Worm (Caenorhabditis elegans) whole organism, young adult: ENCODE results near the gene Y42H9AR.5.
A peak's percentile ranks its signal among the peaks of the same experiment; 100 is the strongest.

Experiments
- C06A6.2 ChIP-seq: fragments of 200-800 bp; sonication (Bioruptor generic); conservative IDR thresholded peaks from 2 replicates; pipeline ENCODE4 v1.3.6; 2022; ENCODE audit warnings: missing genetic modification characterization, missing compliant biosample characterization
- C17E4.6 ChIP-seq: fragments of 200-800 bp; sonication (Bioruptor generic); IDR thresholded peaks from 2 replicates; pipeline ENCODE4 v1.3.6; 2022; ENCODE audit warnings: missing genetic modification reagents, missing genetic modification characterization, missing compliant biosample characterization
- F55B11.4 ChIP-seq: sonication (generic microtip); optimal IDR thresholded peaks from 2 replicates; lab custom pipeline; 2016; ENCODE audit warnings: missing compliant biosample characterization, missing genetic modification characterization, borderline replicate concordance; ENCODE audit not compliant: insufficient read depth
- F57C9.4 ChIP-seq: sonication (generic microtip); optimal IDR thresholded peaks from 2 replicates; lab custom pipeline; 2017; ENCODE audit warnings: mild to moderate bottlenecking, missing genetic modification characterization, missing compliant biosample characterization
- K11D2.4 ChIP-seq: fragments of 200-800 bp; sonication (Bioruptor generic); IDR thresholded peaks from 2 replicates; pipeline ENCODE4 v1.3.6; 2022; ENCODE audit warnings: missing genetic modification reagents, missing genetic modification characterization, missing compliant biosample characterization
- K12H6.12 ChIP-seq: fragments of 200-800 bp; sonication (Bioruptor generic); optimal IDR thresholded peaks from 2 replicates; lab custom pipeline; 2018; ENCODE audit warnings: mild to moderate bottlenecking, missing genetic modification characterization, missing compliant biosample characterization
- T07F8.4 ChIP-seq: sonication (generic microtip); optimal IDR thresholded peaks from 2 replicates; lab custom pipeline; 2016; ENCODE audit warnings: mild to moderate bottlenecking, missing genetic modification characterization, moderate library complexity, missing compliant biosample characterization
- T26A5.8 ChIP-seq: sonication (generic microtip); optimal IDR thresholded peaks from 2 replicates; lab custom pipeline; 2016; ENCODE audit warnings: missing genetic modification characterization, missing compliant biosample characterization
- Y56A3A.18 ChIP-seq: fragments of 200-800 bp; sonication (Bioruptor generic); IDR thresholded peaks from 2 replicates; pipeline ENCODE4 v1.3.6; 2022; ENCODE audit warnings: missing genetic modification reagents, missing genetic modification characterization, missing compliant biosample characterization
- Y79H2A.3 ChIP-seq: fragments of 200-800 bp; sonication (Bioruptor generic); conservative IDR thresholded peaks from 2 replicates; pipeline ENCODE4 v1.3.6; 2022; ENCODE audit warnings: missing genetic modification reagents, missing genetic modification characterization, missing compliant biosample characterization
- ama-1 ChIP-seq, 3 experiments: fragments of 150-350 bp in 1 of 3; sonication (generic microtip) in 2 of 3; optimal IDR thresholded peaks; 2 replicates each; lab custom pipeline; 2014 to 2018; ENCODE audit warnings: missing biosample characterization in 2 of 3, missing genetic modification characterization in 2 of 3, missing genetic modification reagents in 2 of 3
- attf-5 ChIP-seq: fragments of 200-800 bp; sonication (Bioruptor generic); optimal IDR thresholded peaks from 2 replicates; lab custom pipeline; 2018; ENCODE audit warnings: mild to moderate bottlenecking, missing genetic modification characterization, missing compliant biosample characterization
- attf-6 ChIP-seq: fragments of 200-800 bp; sonication (Bioruptor generic); IDR thresholded peaks from 2 replicates; pipeline ENCODE4 v1.3.6; 2022; ENCODE audit warnings: missing genetic modification reagents, missing genetic modification characterization, missing compliant biosample characterization
- bed-2 ChIP-seq: fragments of 200-800 bp; sonication (Bioruptor generic); IDR thresholded peaks from 2 replicates; pipeline ENCODE4 v1.3.6; 2022; ENCODE audit warnings: missing genetic modification reagents, missing genetic modification characterization, missing compliant biosample characterization
- ccch-3 ChIP-seq: fragments of 200-800 bp; sonication (Bioruptor generic); optimal IDR thresholded peaks from 2 replicates; lab custom pipeline; 2018; ENCODE audit warnings: mild to moderate bottlenecking, missing genetic modification characterization, missing compliant biosample characterization
- cebp-1 ChIP-seq, 2 experiments: fragments of 200-800 bp in 1 of 2; sonication (Bioruptor generic) in 1 of 2; sonication (generic microtip) in 1 of 2; IDR thresholded peaks in 1 of 2; optimal IDR thresholded peaks in 1 of 2; 2 replicates each; pipeline versions ENCODE4 v1.3.6 to Lab custom; 2017 to 2022; ENCODE audit warnings: missing compliant biosample characterization in 2 of 2, missing genetic modification characterization in 2 of 2, mild to moderate bottlenecking in 1 of 2, missing genetic modification reagents in 1 of 2, moderate library complexity in 1 of 2
- ceh-100 ChIP-seq: fragments of 200-800 bp; sonication (Bioruptor generic); IDR thresholded peaks from 2 replicates; pipeline ENCODE4 v1.3.6; 2022; ENCODE audit warnings: missing genetic modification reagents, missing genetic modification characterization, missing compliant biosample characterization
- ceh-27 ChIP-seq: fragments of 200-800 bp; sonication (Bioruptor generic); optimal IDR thresholded peaks from 2 replicates; lab custom pipeline; 2018; ENCODE audit warnings: mild to moderate bottlenecking, missing genetic modification characterization, moderate library complexity, missing compliant biosample characterization
- chd-7 ChIP-seq: sonication (generic microtip); optimal IDR thresholded peaks from 2 replicates; lab custom pipeline; 2016; ENCODE audit warnings: mild to moderate bottlenecking, missing genetic modification characterization, moderate library complexity, missing compliant biosample characterization
- dox-1 ChIP-seq: fragments of 200-800 bp; sonication (Bioruptor generic); IDR thresholded peaks from 2 replicates; pipeline ENCODE4 v1.3.6; 2022; ENCODE audit warnings: missing genetic modification reagents, missing genetic modification characterization, missing compliant biosample characterization
- dpff-1 ChIP-seq: sonication (generic microtip); optimal IDR thresholded peaks from 2 replicates; lab custom pipeline; 2017; ENCODE audit warnings: mild to moderate bottlenecking, missing genetic modification characterization, missing compliant biosample characterization
- egl-44 ChIP-seq: fragments of 200-800 bp; sonication (Bioruptor generic); IDR thresholded peaks from 2 replicates; pipeline ENCODE4 v1.3.6; 2022; ENCODE audit warnings: missing genetic modification reagents, missing genetic modification characterization, missing compliant biosample characterization
- ets-4 ChIP-seq: fragments of 200-800 bp; sonication (Bioruptor generic); optimal IDR thresholded peaks from 2 replicates; lab custom pipeline; 2018; ENCODE audit warnings: mild to moderate bottlenecking, missing genetic modification characterization, missing compliant biosample characterization
- hmg-1.2 ChIP-seq: fragments of 200-800 bp; sonication (Bioruptor generic); IDR thresholded peaks from 2 replicates; pipeline ENCODE4 v1.3.6; 2022; ENCODE audit warnings: missing genetic modification reagents, missing genetic modification characterization, missing compliant biosample characterization
- lag-1 ChIP-seq: fragments of 200-800 bp; sonication (Bioruptor generic); IDR thresholded peaks from 2 replicates; pipeline ENCODE4 v1.3.6; 2022; ENCODE audit warnings: missing genetic modification reagents, missing genetic modification characterization, missing compliant biosample characterization
- lin-40 ChIP-seq: sonication (generic microtip); optimal IDR thresholded peaks from 2 replicates; lab custom pipeline; 2016; ENCODE audit warnings: missing genetic modification characterization, mild to moderate bottlenecking, missing compliant biosample characterization, missing genotype, missing genetic modification reagents
- lin-54 ChIP-seq: fragments of 200-800 bp; sonication (Bioruptor generic); optimal IDR thresholded peaks from 2 replicates; lab custom pipeline; 2018; ENCODE audit warnings: mild to moderate bottlenecking, missing genetic modification characterization, missing compliant biosample characterization
- lsy-27 ChIP-seq: sonication (generic microtip); optimal IDR thresholded peaks from 2 replicates; lab custom pipeline; 2017; ENCODE audit warnings: missing genetic modification characterization, mild to moderate bottlenecking, missing compliant biosample characterization, antibody characterized with exemption, missing genotype, borderline replicate concordance; ENCODE audit not compliant: insufficient read depth
- mes-4 ChIP-seq: sonication (generic microtip); optimal IDR thresholded peaks from 2 replicates; lab custom pipeline; 2016; ENCODE audit warnings: missing genotype, missing genetic modification characterization, missing compliant biosample characterization
- nfyb-1 ChIP-seq: fragments of 200-800 bp; sonication (Bioruptor generic); IDR thresholded peaks from 2 replicates; pipeline ENCODE4 v1.3.6; 2022; ENCODE audit warnings: missing genetic modification reagents, missing genetic modification characterization, missing compliant biosample characterization
- nhr-27 ChIP-seq: fragments of 200-800 bp; sonication (Bioruptor generic); optimal IDR thresholded peaks from 2 replicates; lab custom pipeline; 2018; ENCODE audit warnings: mild to moderate bottlenecking, missing genetic modification characterization, moderate library complexity, missing compliant biosample characterization
- pbrm-1 ChIP-seq: fragments of 200-800 bp; sonication (Bioruptor generic); IDR thresholded peaks from 2 replicates; pipeline ENCODE4 v1.3.6; 2022; ENCODE audit warnings: missing genetic modification reagents, missing genetic modification characterization, missing compliant biosample characterization
- rcor-1 ChIP-seq: fragments of 200-800 bp; sonication (Bioruptor generic); IDR thresholded peaks from 2 replicates; pipeline ENCODE4 v1.3.6; 2022; ENCODE audit warnings: missing genetic modification reagents, missing genetic modification characterization, missing compliant biosample characterization
- repo-1 ChIP-seq: sonication (generic microtip); optimal IDR thresholded peaks from 2 replicates; lab custom pipeline; 2017; ENCODE audit warnings: mild to moderate bottlenecking, missing genetic modification characterization, missing compliant biosample characterization
- snpc-1.3 ChIP-seq: sonication (generic microtip); optimal IDR thresholded peaks from 2 replicates; lab custom pipeline; 2017; ENCODE audit warnings: missing genetic modification characterization, mild to moderate bottlenecking, missing compliant biosample characterization, antibody characterized with exemption, moderate library complexity, missing genotype, missing genetic modification reagents; ENCODE audit not compliant: insufficient read depth
- snpc-4 ChIP-seq, 5 experiments: fragments of 150-350 bp in 1 of 5; sonication (generic microtip) in 4 of 5; optimal IDR thresholded peaks; 2 replicates each; lab custom pipeline; 2014 to 2018; ENCODE audit warnings: missing genetic modification characterization in 5 of 5, missing biosample characterization in 3 of 5, antibody characterized with exemption in 2 of 5, mild to moderate bottlenecking in 2 of 5, missing compliant biosample characterization in 2 of 5, missing genotype in 2 of 5, moderate library complexity in 2 of 5, missing genetic modification reagents in 1 of 5
- somi-1 ChIP-seq: fragments of 200-800 bp; sonication (Bioruptor generic); optimal IDR thresholded peaks from 2 replicates; lab custom pipeline; 2018; ENCODE audit warnings: mild to moderate bottlenecking, missing genetic modification characterization, missing compliant biosample characterization
- tbp1 ChIP-seq: fragments of 200-800 bp; sonication (Bioruptor generic); optimal IDR thresholded peaks from 2 replicates; lab custom pipeline; 2018; ENCODE audit warnings: mild to moderate bottlenecking, missing genetic modification characterization, missing compliant biosample characterization
- xnd-1 ChIP-seq: sonication (generic microtip); optimal IDR thresholded peaks from 2 replicates; lab custom pipeline; 2016; ENCODE audit warnings: missing genotype, missing genetic modification reagents, missing genetic modification characterization, missing compliant biosample characterization
- ztf-28 ChIP-seq: fragments of 200-800 bp; sonication (Bioruptor generic); IDR thresholded peaks from 2 replicates; pipeline ENCODE4 v1.3.6; 2022; ENCODE audit warnings: missing genetic modification reagents, missing genetic modification characterization, missing compliant biosample characterization

Y42H9AR.5 gene

DNA sequence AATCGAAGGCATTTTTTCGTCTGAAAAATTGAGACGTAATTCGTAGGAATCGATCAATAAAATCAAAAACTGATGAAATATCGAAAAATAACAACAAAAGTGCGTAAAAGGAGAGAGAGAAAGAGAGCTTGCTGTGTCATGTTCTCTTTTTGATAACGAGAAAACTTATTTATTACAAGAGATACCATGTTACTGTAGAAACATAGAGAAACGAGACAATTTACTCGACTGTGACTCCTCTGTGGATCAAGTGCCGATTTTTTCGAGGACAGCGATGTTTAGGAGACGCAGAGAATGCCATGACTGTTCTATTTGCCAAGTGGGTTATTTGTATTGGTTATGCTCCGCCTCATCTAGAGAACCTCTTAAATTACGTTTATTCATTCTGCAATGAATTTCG is 31.2 kb downstream of the Y42H9AR.5 start, which contains the start of gene sph-1 (continued):
- no peak for TF ChIP-seq egl-44 (GFP tag; lab: Robert Waterston, UW)
- peak; percentile 51 for TF ChIP-seq repo-1 (tag; lab: Kevin White, UChicago)
- TF ChIP-seq ccch-3 (GFP tag; lab: Kevin White, UChicago) = no peak
- no peak for TF ChIP-seq cebp-1 (GFP tag; IDR thresholded peaks at IDR 0.05; lab: Robert Waterston, UW)
- peak; percentile 57 for TF ChIP-seq cebp-1 (tag; optimal IDR thresholded peaks at IDR 0.05; lab: Kevin White, UChicago)
- TF ChIP-seq ama-1 (optimal IDR thresholded peaks at IDR 0.05; lab: Kevin White, UChicago) = no peak
- TF ChIP-seq ama-1 (GFP tag; optimal IDR thresholded peaks at IDR 0.05; lab: Kevin White, UChicago) = no peak
- peak; percentile 47; the same call in 1 of the 2 replicates for TF ChIP-seq hmg-1.2 (GFP tag; lab: Robert Waterston, UW)
- TF ChIP-seq C06A6.2 (GFP tag; lab: Robert Waterston, UW) = no peak
- TF ChIP-seq xnd-1 (tag; lab: Kevin White, UChicago) = no peak
- TF ChIP-seq ceh-100 (GFP tag; lab: Robert Waterston, UW) = no peak
- no peak for TF ChIP-seq nhr-27 (tag; lab: Kevin White, UChicago)
- no peak for TF ChIP-seq ets-4 (GFP tag; lab: Kevin White, UChicago)
- TF ChIP-seq pbrm-1 = no peak
- TF ChIP-seq C17E4.6 (GFP tag; lab: Robert Waterston, UW) = no peak
- no peak for TF ChIP-seq F55B11.4 (tag; lab: Kevin White, UChicago)
- no peak for TF ChIP-seq bed-2 (GFP tag; lab: Robert Waterston, UW)
- no peak for TF ChIP-seq dpff-1 (tag; lab: Kevin White, UChicago)
- TF ChIP-seq chd-7 = no peak
- no peak for TF ChIP-seq lsy-27 (tag; lab: Kevin White, UChicago)
- TF ChIP-seq Y56A3A.18 (GFP tag; lab: Robert Waterston, UW) = no peak
- no peak for TF ChIP-seq somi-1 (GFP tag; lab: Kevin White, UChicago)
- peak; percentile 0 for TF ChIP-seq lin-54 (GFP tag; lab: Kevin White, UChicago)
- TF ChIP-seq K11D2.4 (GFP tag; lab: Robert Waterston, UW) = no peak
- no peak for TF ChIP-seq Y79H2A.3
- no peak for TF ChIP-seq F57C9.4 (tag; lab: Kevin White, UChicago)
- peak; percentile 48 for TF ChIP-seq attf-5 (GFP tag; lab: Kevin White, UChicago)
- peak; percentile 4 for TF ChIP-seq snpc-1.3 (tag; lab: Kevin White, UChicago)
- TF ChIP-seq ztf-28 (GFP tag; lab: Robert Waterston, UW) = no peak
- no peak for TF ChIP-seq attf-6 (GFP tag; lab: Robert Waterston, UW)
- peak; percentile 3 for TF ChIP-seq ceh-27 (GFP tag; lab: Kevin White, UChicago)
- TF ChIP-seq nfyb-1 (GFP tag; lab: Robert Waterston, UW) = 0 out of 2 replicates have a peak, but pooled peaks have one; percentile 13
- peak; percentile 0 for TF ChIP-seq tbp1 (GFP tag; lab: Kevin White, UChicago)
- no peak for TF ChIP-seq T26A5.8 (tag; lab: Kevin White, UChicago)
- TF ChIP-seq dox-1 (GFP tag; lab: Robert Waterston, UW) = 0 out of 2 replicates have a peak, but pooled peaks have one; percentile 26
- no peak for TF ChIP-seq lag-1 (GFP tag; lab: Robert Waterston, UW)
- TF ChIP-seq lin-40 = peak; percentile 30
- TF ChIP-seq T07F8.4 (tag; lab: Kevin White, UChicago) = no peak
- no peak for TF ChIP-seq snpc-4 (GFP tag; optimal IDR thresholded peaks at IDR 0.05; lab: Kevin White, UChicago)
- no peak for TF ChIP-seq snpc-4 (tag; optimal IDR thresholded peaks at IDR 0.05; lab: Kevin White, UChicago)
- TF ChIP-seq K12H6.12 (tag; lab: Kevin White, UChicago) = no peak
- TF ChIP-seq rcor-1 (GFP tag; lab: Robert Waterston, UW) = no peak
- TF ChIP-seq mes-4 (tag; lab: Kevin White, UChicago) = no peak
